Fruit fly (Drosophila melanogaster) whole organism, embryonic: ENCODE data around the gene ETHR.
A peak's percentile ranks its signal among the peaks of the same experiment; 100 is the strongest.

Experiments
- Atf-2 ChIP-seq: fragments of 200-800 bp; sonication (Bioruptor generic); optimal IDR thresholded peaks from 2 replicates; lab custom pipeline; 2016; ENCODE audit warnings: missing biosample characterization, missing genetic modification characterization
- BtbVII ChIP-seq: fragments of 200-800 bp; sonication (Bioruptor generic); optimal IDR thresholded peaks from 3 replicates; lab custom pipeline; 2017; ENCODE audit warnings: missing biosample characterization, mild to moderate bottlenecking, missing genetic modification characterization
- C15 ChIP-seq: fragments of 200-800 bp; sonication (Bioruptor generic); IDR thresholded peaks from 3 replicates; pipeline ENCODE4 v1.3.6; 2022; ENCODE audit warnings: missing biosample characterization, missing genetic modification characterization
- CG10366 ChIP-seq: fragments of 200-800 bp; sonication (Bioruptor generic); IDR thresholded peaks from 2 replicates; pipeline ENCODE4 v1.3.6; 2022; ENCODE audit warnings: missing biosample characterization, missing genetic modification characterization
- CG10431 ChIP-seq: fragments of 200-800 bp; sonication (Bioruptor generic); optimal IDR thresholded peaks from 3 replicates; lab custom pipeline; 2018; ENCODE audit warnings: missing biosample characterization, mild to moderate bottlenecking, missing genetic modification characterization
- CG10654 ChIP-seq: fragments of 200-800 bp; sonication (Bioruptor generic); optimal IDR thresholded peaks from 2 replicates; lab custom pipeline; 2016; ENCODE audit warnings: missing biosample characterization, missing genetic modification characterization
- CG11085 ChIP-seq: fragments of 200-800 bp; sonication (Bioruptor generic); IDR thresholded peaks from 2 replicates; pipeline ENCODE4 v1.3.6; 2022; ENCODE audit warnings: missing biosample characterization, missing genetic modification characterization
- CG12104 ChIP-seq: fragments of 200-800 bp; sonication (Bioruptor generic); optimal IDR thresholded peaks from 3 replicates; lab custom pipeline; 2016; ENCODE audit warnings: missing biosample characterization, missing genetic modification characterization
- CG1233 ChIP-seq: fragments of 200-800 bp; sonication (Bioruptor generic); optimal IDR thresholded peaks from 4 replicates; lab custom pipeline; 2018; ENCODE audit warnings: missing biosample characterization, mild to moderate bottlenecking, missing genetic modification characterization
- CG12659 ChIP-seq: fragments of 200-800 bp; sonication (Bioruptor generic); optimal IDR thresholded peaks from 3 replicates; lab custom pipeline; 2017; ENCODE audit warnings: mild to moderate bottlenecking, missing biosample characterization, missing genetic modification reagents, missing genetic modification characterization
- CG13296 ChIP-seq: fragments of 200-800 bp; sonication (Bioruptor generic); optimal IDR thresholded peaks from 3 replicates; lab custom pipeline; 2018; ENCODE audit warnings: missing biosample characterization, mild to moderate bottlenecking, missing genetic modification characterization
- CG15269 ChIP-seq: fragments of 200-800 bp; sonication (Bioruptor generic); optimal IDR thresholded peaks from 2 replicates; lab custom pipeline; 2018; ENCODE audit warnings: missing biosample characterization, mild to moderate bottlenecking, missing genetic modification characterization, moderate library complexity
- CG16863 ChIP-seq: fragments of 200-800 bp; sonication (Bioruptor generic); optimal IDR thresholded peaks from 3 replicates; lab custom pipeline; 2016; ENCODE audit warnings: missing biosample characterization, missing genetic modification characterization
- CG17912 ChIP-seq: fragments of 200-800 bp; sonication (Bioruptor generic); optimal IDR thresholded peaks from 2 replicates; lab custom pipeline; 2018; ENCODE audit warnings: missing biosample characterization, mild to moderate bottlenecking, missing genetic modification characterization
- CG18011 ChIP-seq: fragments of 200-800 bp; sonication (Bioruptor generic); optimal IDR thresholded peaks from 2 replicates; lab custom pipeline; 2017; ENCODE audit warnings: missing biosample characterization, missing genetic modification characterization, mild to moderate bottlenecking, moderate library complexity, missing genotype
- CG2712 ChIP-seq: fragments of 200-800 bp; optimal IDR thresholded peaks from 3 replicates; lab custom pipeline; 2019; ENCODE audit warnings: missing biosample characterization, mild to moderate bottlenecking, missing genetic modification characterization, moderate library complexity
- CG3163 ChIP-seq: fragments of 200-800 bp; sonication (Bioruptor generic); optimal IDR thresholded peaks from 3 replicates; lab custom pipeline; 2016; ENCODE audit warnings: missing biosample characterization, missing genetic modification characterization
- CG3407 ChIP-seq: fragments of 200-800 bp; sonication (Bioruptor generic); optimal IDR thresholded peaks from 2 replicates; lab custom pipeline; 2018; ENCODE audit warnings: missing biosample characterization, mild to moderate bottlenecking, missing genetic modification characterization
- CG34376 ChIP-seq: fragments of 200-800 bp; sonication (Bioruptor generic); optimal IDR thresholded peaks from 2 replicates; lab custom pipeline; 2018; ENCODE audit warnings: missing biosample characterization, mild to moderate bottlenecking, missing genetic modification characterization
- CG34422 ChIP-seq: fragments of 200-800 bp; sonication (Bioruptor generic); IDR thresholded peaks from 3 replicates; pipeline ENCODE4 v1.3.6; 2022; ENCODE audit warnings: missing biosample characterization, missing genetic modification characterization
- CG3995 ChIP-seq: fragments of 200-800 bp; sonication (Bioruptor generic); optimal IDR thresholded peaks from 3 replicates; lab custom pipeline; 2016; ENCODE audit warnings: missing biosample characterization, missing genetic modification characterization
- CG6272 ChIP-seq: fragments of 200-800 bp; sonication (Bioruptor generic); IDR thresholded peaks from 2 replicates; pipeline ENCODE4 v1.3.6; 2022; ENCODE audit warnings: missing biosample characterization, missing genetic modification characterization
- CG6689 ChIP-seq: fragments of 200-800 bp; sonication (Bioruptor generic); IDR thresholded peaks from 2 replicates; pipeline ENCODE4 v1.3.6; 2022; ENCODE audit warnings: missing biosample characterization, missing genetic modification characterization
- CG7963 ChIP-seq: fragments of 200-800 bp; sonication (Bioruptor generic); IDR thresholded peaks from 3 replicates; pipeline ENCODE4 v1.3.6; 2022; ENCODE audit warnings: missing biosample characterization, missing genetic modification characterization; ENCODE audit not compliant: partially characterized antibody
- CG8089 ChIP-seq: fragments of 200-800 bp; sonication (Bioruptor generic); optimal IDR thresholded peaks from 3 replicates; lab custom pipeline; 2016; ENCODE audit warnings: missing biosample characterization, missing genetic modification characterization
- Deaf1 ChIP-seq: fragments of 200-800 bp; optimal IDR thresholded peaks from 3 replicates; lab custom pipeline; 2019; ENCODE audit warnings: missing biosample characterization, mild to moderate bottlenecking, missing genetic modification characterization, moderate library complexity
- Kr ChIP-seq: fragments of 200-800 bp; sonication (Bioruptor generic); optimal IDR thresholded peaks from 2 replicates; lab custom pipeline; 2017; ENCODE audit warnings: missing biosample characterization, mild to moderate bottlenecking, missing genetic modification characterization
- Lpt ChIP-seq: fragments of >200 bp; optimal IDR thresholded peaks from 2 replicates; lab custom pipeline; 2018; ENCODE audit warnings: missing biosample characterization, missing genetic modification characterization
- MBD-R2 ChIP-seq: fragments of 200-800 bp; sonication (Bioruptor generic); IDR thresholded peaks from 2 replicates; pipeline ENCODE4 v1.3.6; 2022; ENCODE audit warnings: missing biosample characterization, missing genetic modification characterization
- MESR4 ChIP-seq: fragments of 200-800 bp; sonication (Bioruptor generic); optimal IDR thresholded peaks from 2 replicates; lab custom pipeline; 2018; ENCODE audit warnings: missing biosample characterization, mild to moderate bottlenecking, missing genetic modification characterization, moderate library complexity
- Nf-YB ChIP-seq: fragments of 200-800 bp; sonication (Bioruptor generic); optimal IDR thresholded peaks from 3 replicates; lab custom pipeline; 2019; ENCODE audit warnings: missing biosample characterization, mild to moderate bottlenecking, missing genetic modification characterization, moderate library complexity
- Oaz ChIP-seq: fragments of 200-800 bp; sonication (Bioruptor generic); IDR thresholded peaks from 2 replicates; pipeline ENCODE4 v1.3.6; 2022; ENCODE audit warnings: missing biosample characterization, missing genetic modification characterization
- Optix ChIP-seq: fragments of 200-800 bp; sonication (Bioruptor generic); IDR thresholded peaks from 3 replicates; pipeline ENCODE4 v1.3.6; 2022; ENCODE audit warnings: missing biosample characterization, missing genetic modification characterization
- ap ChIP-seq: fragments of 200-800 bp; sonication (Bioruptor generic); IDR thresholded peaks from 2 replicates; pipeline ENCODE4 v1.3.6; 2022; ENCODE audit warnings: missing biosample characterization, missing genetic modification characterization
- ash1 ChIP-seq: fragments of 200-800 bp; sonication (Bioruptor generic); optimal IDR thresholded peaks from 2 replicates; lab custom pipeline; 2018; ENCODE audit warnings: missing biosample characterization, mild to moderate bottlenecking, missing genetic modification characterization
- danr ChIP-seq: fragments of 200-800 bp; sonication (Bioruptor generic); IDR thresholded peaks from 2 replicates; pipeline ENCODE4 v1.3.6; 2022; ENCODE audit warnings: missing biosample characterization, missing genetic modification characterization
- dati ChIP-seq: fragments of 200-800 bp; sonication (Bioruptor generic); IDR thresholded peaks from 2 replicates; pipeline ENCODE4 v1.3.6; 2022; ENCODE audit warnings: missing biosample characterization, missing genetic modification characterization
- disco-r ChIP-seq: fragments of 200-800 bp; sonication (Bioruptor generic); optimal IDR thresholded peaks from 2 replicates; lab custom pipeline; 2016; ENCODE audit warnings: missing biosample characterization, missing genetic modification characterization
- ham ChIP-seq: fragments of 200-800 bp; sonication (Bioruptor generic); IDR thresholded peaks from 2 replicates; pipeline ENCODE4 v1.3.6; 2022; ENCODE audit warnings: missing biosample characterization, missing genetic modification characterization
- kni ChIP-seq: fragments of 200-800 bp; sonication (Bioruptor generic); optimal IDR thresholded peaks from 3 replicates; lab custom pipeline; 2017; ENCODE audit warnings: mild to moderate bottlenecking, missing biosample characterization, missing genetic modification reagents, missing genetic modification characterization
- mirr ChIP-seq: fragments of 200-800 bp; sonication (Bioruptor generic); optimal IDR thresholded peaks from 3 replicates; lab custom pipeline; 2018; ENCODE audit warnings: missing biosample characterization, mild to moderate bottlenecking, missing genetic modification characterization
- nmo ChIP-seq: fragments of 200-800 bp; sonication (Bioruptor generic); optimal IDR thresholded peaks from 2 replicates; lab custom pipeline; 2018; ENCODE audit warnings: missing biosample characterization, mild to moderate bottlenecking, missing genetic modification characterization, moderate library complexity
- pan ChIP-seq, 4 experiments: fragments of >200 bp in 3 of 4; fragments of 200-800 bp in 1 of 4; sonication (Bioruptor generic) in 1 of 4; optimal IDR thresholded peaks in 3 of 4; IDR thresholded peaks in 1 of 4; 2 replicates each; pipeline versions ENCODE4 v1.3.6 to Lab custom; 2017 to 2022; ENCODE audit warnings: missing biosample characterization in 2 of 4, missing genetic modification characterization in 2 of 4, mixed read lengths in 1 of 4
- pfk ChIP-seq: fragments of 200-800 bp; sonication (Bioruptor generic); optimal IDR thresholded peaks from 2 replicates; lab custom pipeline; 2018; ENCODE audit warnings: missing biosample characterization, mild to moderate bottlenecking, missing genetic modification characterization, moderate library complexity
- schlank ChIP-seq: fragments of 200-800 bp; sonication (Bioruptor generic); optimal IDR thresholded peaks from 2 replicates; lab custom pipeline; 2018; ENCODE audit warnings: missing biosample characterization, mild to moderate bottlenecking, missing genetic modification characterization
- scrt ChIP-seq: fragments of 200-800 bp; sonication (Bioruptor generic); optimal IDR thresholded peaks from 2 replicates; lab custom pipeline; 2018; ENCODE audit warnings: missing biosample characterization, mild to moderate bottlenecking, missing genetic modification characterization, moderate library complexity
- sna ChIP-seq: fragments of 200-800 bp; sonication (Bioruptor generic); IDR thresholded peaks from 2 replicates; pipeline ENCODE4 v1.3.6; 2022; ENCODE audit warnings: missing biosample characterization, missing genetic modification characterization; ENCODE audit not compliant: partially characterized antibody
- ssp ChIP-seq: fragments of 200-800 bp; sonication (Bioruptor generic); IDR thresholded peaks from 2 replicates; pipeline ENCODE4 v1.3.6; 2022; ENCODE audit warnings: missing biosample characterization, missing genetic modification characterization
- unpg ChIP-seq: fragments of 200-800 bp; sonication (Bioruptor generic); optimal IDR thresholded peaks from 3 replicates; lab custom pipeline; 2018; ENCODE audit warnings: missing biosample characterization, mild to moderate bottlenecking, missing genetic modification characterization, moderate library complexity
- zf30C ChIP-seq: fragments of 200-800 bp; sonication (Bioruptor generic); optimal IDR thresholded peaks from 3 replicates; lab custom pipeline; 2018; ENCODE audit warnings: missing biosample characterization, mild to moderate bottlenecking, missing genetic modification characterization

Gene ETHR

DNA sequence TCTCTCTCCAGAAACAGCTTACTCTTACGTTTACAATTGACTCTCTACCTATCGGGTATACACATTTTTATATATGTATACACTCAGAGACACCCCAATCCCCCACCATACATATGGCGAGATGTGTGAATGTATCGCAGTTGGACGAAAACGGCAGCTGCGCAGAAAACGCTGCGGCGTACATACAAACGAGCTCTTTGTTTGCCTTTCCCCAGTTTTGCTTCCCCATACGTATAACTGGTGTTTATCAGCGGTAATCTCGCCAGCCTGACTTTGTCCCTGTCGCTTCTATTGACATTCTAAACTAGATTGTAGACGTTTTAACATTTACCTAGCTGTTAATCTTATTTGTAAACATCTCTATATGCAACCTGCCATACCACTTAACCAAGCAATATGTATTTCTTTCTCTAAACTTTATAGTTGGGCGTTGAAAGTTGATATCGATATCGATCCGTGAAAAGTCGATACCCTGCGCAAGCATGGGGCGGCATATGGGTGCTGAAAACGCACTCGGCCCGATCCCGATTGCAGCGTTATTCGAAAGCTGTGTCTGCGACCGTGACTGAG, 50.7 kb downstream of the ETHR start (continued):
- TF ChIP-seq nmo (GFP tag; lab: Kevin White, UChicago) (no peak), CG6689 (GFP tag; lab: Robert Waterston, UW) (no peak), ash1 (GFP tag; lab: Kevin White, UChicago) (peak; percentile 60), CG3163 (GFP tag; lab: Kevin White, UChicago) (peak; percentile 46), CG10366 (no peak), CG10431 (GFP tag; lab: Kevin White, UChicago) (peak; percentile 82), ham (GFP tag; lab: Robert Waterston, UW) (no peak), Atf-2 (GFP tag; lab: Kevin White, UChicago) (peak; percentile 48), Lpt (GFP tag; lab: Kevin White, UChicago) (no peak), unpg (GFP tag; lab: Kevin White, UChicago) (peak; percentile 51), disco-r (GFP tag; lab: Kevin White, UChicago) (peak; percentile 71), dati (GFP tag; lab: Robert Waterston, UW) (no peak), Nf-YB (GFP tag; lab: Kevin White, UChicago) (peak; percentile 48), CG10654 (peak; percentile 49), CG34376 (GFP tag; lab: Kevin White, UChicago) (peak; percentile 91), zf30C (GFP tag; lab: Kevin White, UChicago) (no peak), CG7963 (GFP tag; lab: Robert Waterston, UW) (no peak), CG12104 (peak; percentile 78), CG15269 (tag; lab: Kevin White, UChicago) (peak; percentile 53), CG8089 (GFP tag; lab: Kevin White, UChicago) (peak; percentile 75), CG1233 (peak; percentile 91), Oaz (no peak), CG18011 (peak; percentile 72), ap (GFP tag; lab: Robert Waterston, UW) (no peak), CG34422 (no peak), kni (GFP tag; lab: Kevin White, UChicago) (peak; percentile 98), CG2712 (tag; lab: Kevin White, UChicago) (peak; percentile 44), pfk (GFP tag; lab: Kevin White, UChicago) (peak; percentile 73), Kr (peak; percentile 52), MESR4 (GFP tag; lab: Kevin White, UChicago) (no peak), CG16863 (peak; percentile 69), C15 (no peak), CG6272 (GFP tag; lab: Robert Waterston, UW) (no peak), mirr (GFP tag; lab: Kevin White, UChicago) (peak; percentile 87), CG13296 (GFP tag; lab: Kevin White, UChicago) (peak; percentile 89), CG3995 (GFP tag; lab: Kevin White, UChicago) (no peak), CG3407 (GFP tag; lab: Kevin White, UChicago) (peak; percentile 90), Deaf1 (tag; lab: Kevin White, UChicago) (peak; percentile 31), danr (GFP tag; lab: Robert Waterston, UW) (no peak), BtbVII (GFP tag; lab: Kevin White, UChicago) (peak; percentile 77), schlank (tag; lab: Kevin White, UChicago) (peak; percentile 89), Optix (no peak), CG17912 (GFP tag; lab: Kevin White, UChicago) (peak; percentile 86), CG12659 (peak; percentile 79), MBD-R2 (GFP tag; lab: Robert Waterston, UW) (no peak), scrt (GFP tag; lab: Kevin White, UChicago) (peak; percentile 65), pan (optimal IDR thresholded peaks at IDR 0.05; lab: Kevin White, UChicago) (no peak), pan (GFP tag; optimal IDR thresholded peaks at IDR 0.05 in 1 of 2, IDR thresholded peaks at IDR 0.05 in 1 of 2) (no peak), ssp (GFP tag; lab: Robert Waterston, UW) (no peak), sna (GFP tag; lab: Robert Waterston, UW) (no peak), CG11085 (GFP tag; lab: Robert Waterston, UW) (no peak)
